Fruit fly (Drosophila melanogaster) S2 (cell line): ENCODE measurements around the gene CG5561.

ENCODE experiments used
- CG8478 ChIP-seq: fragments of >200 bp; optimal IDR thresholded peaks from 2 replicates; lab custom pipeline; 2018
- CTCF ChIP-seq, 2 experiments: fragments of >200 bp; optimal IDR thresholded peaks; 2 replicates each; lab custom pipeline; 2018

dm6 chr2L:1390271-1390670 is 36.4 kb upstream of the CG5561 start:
- no peak for TF ChIP-seq CG8478 (lab: Kevin White, UChicago)
- no peak for TF ChIP-seq CTCF (optimal IDR thresholded peaks at IDR 0.05; lab: Kevin White, UChicago)
